Worm (Caenorhabditis elegans) whole organism, L2 larva: ENCODE data around the gene clpf-1.

Experiments used
- C34F6.9 ChIP-seq: fragments of 150-350 bp; optimal IDR thresholded peaks from 2 replicates; lab custom pipeline; 2014; ENCODE audit warnings: missing biosample characterization, missing genetic modification characterization
- ZK546.5 ChIP-seq: sonication (generic microtip); optimal IDR thresholded peaks from 2 replicates; lab custom pipeline; 2017; ENCODE audit warnings: missing biosample characterization, missing genetic modification characterization
- ama-1 ChIP-seq: fragments of 150-350 bp; optimal IDR thresholded peaks from 2 replicates; lab custom pipeline; 2018; ENCODE audit warnings: inconsistent platforms
- dmd-4 ChIP-seq: sonication (generic microtip); optimal IDR thresholded peaks from 2 replicates; lab custom pipeline; 2017; ENCODE audit warnings: missing biosample characterization, missing genetic modification characterization
- lin-39 ChIP-seq: fragments of 150-350 bp; optimal IDR thresholded peaks from 2 replicates; lab custom pipeline; 2014; ENCODE audit warnings: missing biosample characterization, missing genetic modification reagents, missing genetic modification characterization
- nhr-11 ChIP-seq: fragments of 150-350 bp; optimal IDR thresholded peaks from 2 replicates; lab custom pipeline; 2014; ENCODE audit warnings: missing biosample characterization, missing genetic modification characterization
- nhr-12 ChIP-seq: fragments of 150-350 bp; optimal IDR thresholded peaks from 2 replicates; lab custom pipeline; 2014; ENCODE audit warnings: missing biosample characterization, missing genetic modification characterization
- nhr-129 ChIP-seq: fragments of 150-350 bp; optimal IDR thresholded peaks from 2 replicates; lab custom pipeline; 2014; ENCODE audit warnings: missing biosample characterization, missing genetic modification characterization
- nhr-21 ChIP-seq: fragments of 150-350 bp; optimal IDR thresholded peaks from 2 replicates; lab custom pipeline; 2014; ENCODE audit warnings: missing biosample characterization, missing genetic modification characterization
- nhr-23 ChIP-seq: fragments of 150-350 bp; optimal IDR thresholded peaks from 2 replicates; lab custom pipeline; 2014; ENCODE audit warnings: missing biosample characterization, missing genetic modification reagents, missing genetic modification characterization
- nhr-77 ChIP-seq: fragments of 150-350 bp; optimal IDR thresholded peaks from 2 replicates; lab custom pipeline; 2014; ENCODE audit warnings: missing biosample characterization, missing genetic modification characterization
- sma-3 ChIP-seq: sonication (generic microtip); optimal IDR thresholded peaks from 2 replicates; lab custom pipeline; 2016; ENCODE audit warnings: missing genetic modification reagents, missing genetic modification characterization, missing compliant biosample characterization
- unc-62 ChIP-seq: fragments of 150-350 bp; optimal IDR thresholded peaks from 2 replicates; lab custom pipeline; 2014; ENCODE audit warnings: missing biosample characterization, missing genetic modification reagents, missing genetic modification characterization
- ztf-11 ChIP-seq: sonication (generic microtip); optimal IDR thresholded peaks from 2 replicates; lab custom pipeline; 2017; ENCODE audit warnings: missing biosample characterization, missing genetic modification characterization

DNA sequence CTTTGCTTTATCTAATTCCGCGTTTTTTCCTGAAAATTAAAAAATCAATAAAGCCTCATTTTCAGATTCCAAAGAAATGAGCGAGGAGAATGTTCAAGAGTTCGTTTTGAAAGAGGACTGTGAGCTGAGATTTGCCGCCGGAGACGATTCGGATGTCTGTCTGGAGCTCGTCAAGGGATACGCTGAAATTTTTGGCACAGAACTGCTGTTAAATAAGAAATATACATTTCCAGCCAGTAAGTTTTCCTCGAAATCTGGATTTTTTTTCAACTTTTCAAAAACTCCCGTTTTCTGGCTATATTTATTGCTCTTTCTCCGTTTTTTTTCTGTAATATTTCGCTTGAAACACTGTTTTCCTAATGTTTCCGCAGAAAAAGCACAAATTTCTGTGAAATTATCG, at the start of gene clpf-1:
- TF ChIP-seq sma-3 (no peak), nhr-77 (tag; lab: Kevin White, UChicago) (no peak), ZK546.5 (no peak), nhr-129 (tag; lab: Kevin White, UChicago) (no peak), ama-1 (lab: Kevin White, UChicago) (no peak), nhr-11 (tag; lab: Kevin White, UChicago) (no peak), lin-39 (tag; lab: Kevin White, UChicago) (no peak), nhr-12 (no peak), unc-62 (GFP tag; lab: Kevin White, UChicago) (no peak), nhr-23 (tag; lab: Kevin White, UChicago) (no peak), nhr-21 (tag; lab: Kevin White, UChicago) (no peak), ztf-11 (tag; lab: Kevin White, UChicago) (no peak), C34F6.9 (tag; lab: Kevin White, UChicago) (no peak), dmd-4 (no peak)
